Worm (Caenorhabditis elegans) whole organism, L4 larva: ENCODE results near the gene usp-46.

Source experiments
- F44E2.7 ChIP-seq: fragments of 200-800 bp; sonication (Bioruptor generic); IDR thresholded peaks from 2 replicates; pipeline ENCODE4 v2.1.2; 2022; ENCODE audit warnings: missing genetic modification characterization, missing compliant biosample characterization
- F49E8.2 ChIP-seq: sonication (generic microtip); optimal IDR thresholded peaks from 2 replicates; lab custom pipeline; 2016; ENCODE audit warnings: missing compliant biosample characterization, mild to moderate bottlenecking, missing genetic modification characterization, borderline replicate concordance
- T20F7.1 ChIP-seq: fragments of 200-800 bp; sonication (Bioruptor generic); optimal IDR thresholded peaks from 2 replicates; lab custom pipeline; 2018; ENCODE audit warnings: mild to moderate bottlenecking, missing genetic modification characterization, missing compliant biosample characterization
- T26A8.4 ChIP-seq: fragments of 200-800 bp; sonication (Bioruptor generic); IDR thresholded peaks from 2 replicates; pipeline ENCODE4 v1.3.6; 2022; ENCODE audit warnings: missing genetic modification characterization, missing compliant biosample characterization
- Y5F2A.4 ChIP-seq: fragments of 200-800 bp; sonication (Bioruptor generic); optimal IDR thresholded peaks from 2 replicates; lab custom pipeline; 2018; ENCODE audit warnings: mild to moderate bottlenecking, missing genetic modification characterization, missing compliant biosample characterization
- Y75B8A.6 ChIP-seq: fragments of 200-800 bp; sonication (Bioruptor generic); IDR thresholded peaks from 2 replicates; pipeline ENCODE4 v1.3.6; 2022; ENCODE audit warnings: missing genetic modification reagents, missing genetic modification characterization, missing compliant biosample characterization
- ZK337.2 ChIP-seq: fragments of 200-800 bp; sonication (Bioruptor generic); IDR thresholded peaks from 2 replicates; pipeline ENCODE4 v1.3.6; 2022; ENCODE audit warnings: missing genetic modification reagents, missing genetic modification characterization, missing compliant biosample characterization
- aha-1 ChIP-seq: fragments of 150-350 bp; peaks from one replicate; lab custom pipeline; 2014; ENCODE audit warnings: missing biosample characterization, missing genetic modification characterization
- aly-2 ChIP-seq: sonication (generic microtip); optimal IDR thresholded peaks from 2 replicates; lab custom pipeline; 2018; ENCODE audit warnings: missing biosample characterization, missing genetic modification characterization
- ceh-28 ChIP-seq: fragments of 150-350 bp; optimal IDR thresholded peaks from 2 replicates; lab custom pipeline; 2014; ENCODE audit warnings: missing biosample characterization, missing genetic modification reagents, missing genetic modification characterization
- ceh-32 ChIP-seq: sonication (generic microtip); optimal IDR thresholded peaks from 2 replicates; lab custom pipeline; 2016; ENCODE audit warnings: mild to moderate bottlenecking, missing genetic modification characterization, missing compliant biosample characterization; ENCODE audit not compliant: poor library complexity
- ces-1 ChIP-seq: fragments of 150-350 bp; sonication (generic microtip); optimal IDR thresholded peaks from 4 replicates; lab custom pipeline; 2014; ENCODE audit warnings: missing biosample characterization, missing genetic modification reagents, missing genetic modification characterization
- daf-12 ChIP-seq: fragments of 150-350 bp; optimal IDR thresholded peaks from 2 replicates; lab custom pipeline; 2014; ENCODE audit warnings: missing biosample characterization, missing genetic modification reagents, missing genetic modification characterization
- daf-16 ChIP-seq, 3 experiments: sonication (generic microtip); optimal IDR thresholded peaks; 2 replicates each; lab custom pipeline; 2016 to 2017; ENCODE audit warnings: missing genetic modification characterization in 3 of 3, missing genetic modification reagents in 3 of 3, mild to moderate bottlenecking in 2 of 3, missing compliant biosample characterization in 2 of 3, missing biosample characterization in 1 of 3, moderate library complexity in 1 of 3
- dmd-6 ChIP-seq: fragments of 200-800 bp; sonication (Bioruptor generic); IDR thresholded peaks from 2 replicates; pipeline ENCODE4 v1.3.6; 2022; ENCODE audit warnings: missing genetic modification reagents, missing genetic modification characterization, missing compliant biosample characterization
- dmd-9 ChIP-seq: fragments of 200-800 bp; sonication (Bioruptor generic); IDR thresholded peaks from 2 replicates; pipeline ENCODE4 v1.3.6; 2022; ENCODE audit warnings: missing genetic modification reagents, missing genetic modification characterization, missing compliant biosample characterization
- duxl-1 ChIP-seq: sonication (generic microtip); optimal IDR thresholded peaks from 2 replicates; lab custom pipeline; 2016; ENCODE audit warnings: mild to moderate bottlenecking, missing genetic modification characterization, moderate library complexity, missing compliant biosample characterization; ENCODE audit not compliant: poor library complexity
- fkh-10 ChIP-seq: fragments of 150-350 bp; optimal IDR thresholded peaks from 2 replicates; lab custom pipeline; 2014; ENCODE audit warnings: missing biosample characterization, missing genetic modification reagents, missing genetic modification characterization
- fos-1 ChIP-seq: fragments of 150-350 bp; optimal IDR thresholded peaks from 2 replicates; lab custom pipeline; 2014; ENCODE audit warnings: missing biosample characterization, missing genetic modification characterization
- gei-8 ChIP-seq: fragments of 200-800 bp; sonication (Bioruptor generic); optimal IDR thresholded peaks from 2 replicates; lab custom pipeline; 2018; ENCODE audit warnings: mild to moderate bottlenecking, missing genetic modification characterization, missing compliant biosample characterization
- hif-1 ChIP-seq, 2 experiments: sonication (generic microtip); optimal IDR thresholded peaks; 2 replicates each; lab custom pipeline; 2016 to 2017; ENCODE audit warnings: missing compliant biosample characterization in 2 of 2, missing genetic modification characterization in 2 of 2, missing genetic modification reagents in 2 of 2, missing genotype in 2 of 2, mild to moderate bottlenecking in 1 of 2
- hlh-11 ChIP-seq: fragments of 200-800 bp; sonication (Bioruptor generic); optimal IDR thresholded peaks from 2 replicates; lab custom pipeline; 2018; ENCODE audit warnings: mild to moderate bottlenecking, missing genetic modification characterization, missing compliant biosample characterization
- lim-7 ChIP-seq: fragments of 200-800 bp; sonication (Bioruptor generic); IDR thresholded peaks from 2 replicates; pipeline ENCODE4 v1.3.6; 2022; ENCODE audit warnings: missing genetic modification characterization, missing compliant biosample characterization
- lin-13 ChIP-seq: fragments of 150-350 bp; optimal IDR thresholded peaks from 2 replicates; lab custom pipeline; 2014; ENCODE audit warnings: missing biosample characterization, missing genetic modification reagents, missing genetic modification characterization
- lin-15B ChIP-seq: fragments of 150-350 bp; sonication (generic microtip); optimal IDR thresholded peaks from 3 replicates; lab custom pipeline; 2014; ENCODE audit warnings: missing biosample characterization, missing genetic modification characterization
- lin-38 ChIP-seq: fragments of 200-800 bp; sonication (Bioruptor generic); IDR thresholded peaks from 2 replicates; pipeline ENCODE4 v1.3.6; 2022; ENCODE audit warnings: missing genetic modification reagents, missing genetic modification characterization, missing compliant biosample characterization
- lsy-2 ChIP-seq, 2 experiments: fragments of 150-350 bp in 1 of 2; sonication (generic microtip) in 1 of 2; optimal IDR thresholded peaks; 2 replicates each; lab custom pipeline; 2014 to 2017; ENCODE audit warnings: missing biosample characterization in 2 of 2, missing genetic modification characterization in 2 of 2
- mdt-29 ChIP-seq: fragments of 200-800 bp; sonication (Bioruptor generic); IDR thresholded peaks from 2 replicates; pipeline ENCODE4 v1.3.6; 2022; ENCODE audit warnings: missing genetic modification reagents, missing genetic modification characterization, missing compliant biosample characterization
- mes-2 ChIP-seq: sonication (generic microtip); optimal IDR thresholded peaks from 2 replicates; lab custom pipeline; 2016; ENCODE audit warnings: missing genotype, mild to moderate bottlenecking, missing genetic modification characterization, missing compliant biosample characterization; ENCODE audit not compliant: poor library complexity, severe bottlenecking
- nhr-10 ChIP-seq: fragments of 150-350 bp; optimal IDR thresholded peaks from 2 replicates; lab custom pipeline; 2014; ENCODE audit warnings: missing biosample characterization, missing genetic modification characterization
- nhr-111 ChIP-seq: fragments of 200-800 bp; sonication (Bioruptor generic); optimal IDR thresholded peaks from 2 replicates; lab custom pipeline; 2018; ENCODE audit warnings: mild to moderate bottlenecking, missing genetic modification characterization, missing compliant biosample characterization
- nhr-41 ChIP-seq: fragments of 200-800 bp; sonication (Bioruptor generic); IDR thresholded peaks from 2 replicates; pipeline ENCODE4 v1.3.6; 2022; ENCODE audit warnings: missing genetic modification reagents, missing genetic modification characterization, missing compliant biosample characterization
- pha-4 ChIP-seq, 2 experiments: fragments of 150-350 bp in 1 of 2; fragments of 200-800 bp in 1 of 2; sonication (Bioruptor generic) in 1 of 2; IDR thresholded peaks in 1 of 2; optimal IDR thresholded peaks in 1 of 2; 2 replicates each; pipeline versions ENCODE4 v1.3.6 to Lab custom; 2014 to 2022; ENCODE audit warnings: missing genetic modification characterization in 2 of 2, missing genetic modification reagents in 2 of 2, missing biosample characterization in 1 of 2, missing compliant biosample characterization in 1 of 2
- rbr-2 ChIP-seq: sonication (generic microtip); optimal IDR thresholded peaks from 2 replicates; lab custom pipeline; 2016; ENCODE audit warnings: missing genotype, missing genetic modification characterization, missing compliant biosample characterization
- saeg-2 ChIP-seq: fragments of 200-800 bp; sonication (Bioruptor generic); IDR thresholded peaks from 2 replicates; pipeline ENCODE4 v1.3.6; 2022; ENCODE audit warnings: missing genetic modification reagents, missing genetic modification characterization, missing compliant biosample characterization
- sdz-12 ChIP-seq: fragments of 200-800 bp; sonication (Bioruptor generic); optimal IDR thresholded peaks from 2 replicates; lab custom pipeline; 2018; ENCODE audit warnings: mild to moderate bottlenecking, missing genetic modification characterization, missing compliant biosample characterization
- set-16 ChIP-seq: fragments of 200-800 bp; sonication (Bioruptor generic); IDR thresholded peaks from 2 replicates; pipeline ENCODE4 v1.3.6; 2022; ENCODE audit warnings: missing genetic modification reagents, missing genetic modification characterization, missing compliant biosample characterization
- skn-1 ChIP-seq: fragments of 150-350 bp; optimal IDR thresholded peaks from 2 replicates; lab custom pipeline; 2014; ENCODE audit warnings: missing biosample characterization, missing genetic modification characterization
- snpc-1.2 ChIP-seq: fragments of 200-800 bp; sonication (Bioruptor generic); IDR thresholded peaks from 2 replicates; pipeline ENCODE4 v1.3.6; 2022; ENCODE audit warnings: missing genetic modification reagents, missing genetic modification characterization, missing compliant biosample characterization
- tra-1 ChIP-seq: fragments of 200-800 bp; sonication (Bioruptor generic); IDR thresholded peaks from 2 replicates; pipeline ENCODE4 v1.3.6; 2022; ENCODE audit warnings: missing genetic modification reagents, missing genetic modification characterization, missing compliant biosample characterization
- unc-130 ChIP-seq: sonication (generic microtip); optimal IDR thresholded peaks from 2 replicates; lab custom pipeline; 2016; ENCODE audit warnings: missing genetic modification reagents, missing genetic modification characterization, missing compliant biosample characterization
- unc-39 ChIP-seq: sonication (generic microtip); optimal IDR thresholded peaks from 2 replicates; lab custom pipeline; 2017; ENCODE audit warnings: missing biosample characterization, missing genetic modification characterization
- unc-62 ChIP-seq, 3 experiments: fragments of 150-350 bp in 1 of 3; sonication (generic microtip); optimal IDR thresholded peaks in 2 of 3; peaks in 1 of 3; 1 replicate in 1 of 3; 2 replicates in 2 of 3; lab custom pipeline; 2014 to 2017; ENCODE audit warnings: missing biosample characterization in 3 of 3, missing genetic modification characterization in 3 of 3, missing genetic modification reagents in 3 of 3, missing genotype in 1 of 3
- zfp-3 ChIP-seq: fragments of 200-800 bp; sonication (Bioruptor generic); conservative IDR thresholded peaks from 2 replicates; pipeline ENCODE4 v1.3.6; 2022; ENCODE audit warnings: missing genetic modification reagents, missing genetic modification characterization, missing compliant biosample characterization
- zip-11 ChIP-seq: fragments of 200-800 bp; sonication (Bioruptor generic); IDR thresholded peaks from 2 replicates; pipeline ENCODE4 v1.3.6; 2022; ENCODE audit warnings: missing genetic modification characterization, missing compliant biosample characterization
- zip-2 ChIP-seq: fragments of 150-350 bp; optimal IDR thresholded peaks from 2 replicates; lab custom pipeline; 2014; ENCODE audit warnings: missing biosample characterization, missing genetic modification characterization
- ztf-11 ChIP-seq: fragments of 150-350 bp; optimal IDR thresholded peaks from 2 replicates; lab custom pipeline; 2014; ENCODE audit warnings: missing biosample characterization, missing genetic modification characterization
- ztf-7 ChIP-seq: fragments of 150-350 bp; optimal IDR thresholded peaks from 2 replicates; lab custom pipeline; 2014; ENCODE audit warnings: missing biosample characterization, missing genetic modification characterization

The usp-46 gene

ce11 chrIII:9748694-9749093 is 27.7 kb upstream of the usp-46 start, which contains the start of gene T05G5.4 (continued):
- TF ChIP-seq ztf-11 (tag; lab: Kevin White, UChicago) (no peak), zfp-3 (GFP tag; lab: Robert Waterston, UW) (no peak), unc-130 (GFP tag; lab: Kevin White, UChicago) (peak; percentile 36), T20F7.1 (no peak)
- TF ChIP-seq, all 104 proteins: peak for 6

- no peak for TF ChIP-seq unc-130 (GFP tag; lab: Kevin White, UChicago)
- TF ChIP-seq dmd-9 (GFP tag; lab: Robert Waterston, UW), result 0 out of 2 replicates have a peak, but pooled peaks have one; percentile 6
- TF ChIP-seq fkh-10 (GFP tag; lab: Kevin White, UChicago), result no peak
- TF ChIP-seq lsy-2 (tag; optimal IDR thresholded peaks at IDR 0.05; lab: Kevin White, UChicago), result peak in 1 of 2 experiments; percentile 18
- TF ChIP-seq T20F7.1, result no peak
- peak; percentile 44 for TF ChIP-seq lin-38
- TF ChIP-seq saeg-2 (GFP tag; lab: Robert Waterston, UW), result no peak
- peak; percentile 8 for TF ChIP-seq hlh-11 (tag; lab: Kevin White, UChicago)
- TF ChIP-seq ceh-28 (tag; lab: Kevin White, UChicago), result no peak
- no peak for TF ChIP-seq aha-1 (tag; lab: Kevin White, UChicago)
- no peak for TF ChIP-seq Y75B8A.6
- TF ChIP-seq hif-1 (tag; optimal IDR thresholded peaks at IDR 0.05; lab: Kevin White, UChicago), result no peak
- TF ChIP-seq mes-2, result peak; percentile 41
- TF ChIP-seq lin-13, result no peak
- TF ChIP-seq T26A8.4 (GFP tag; lab: Robert Waterston, UW), result peak; percentile 70
- TF ChIP-seq ZK337.2 (GFP tag; lab: Robert Waterston, UW), result no peak
- TF ChIP-seq daf-16 (GFP tag; optimal IDR thresholded peaks at IDR 0.05; lab: Kevin White, UChicago), result no peak
- TF ChIP-seq daf-16 (tag; optimal IDR thresholded peaks at IDR 0.05; lab: Kevin White, UChicago), result peak; percentile 76
- no peak for TF ChIP-seq nhr-10 (tag; lab: Kevin White, UChicago)
- TF ChIP-seq F44E2.7, result no peak
- no peak for TF ChIP-seq snpc-1.2
- no peak for TF ChIP-seq pha-4 (GFP tag; IDR thresholded peaks at IDR 0.05; lab: Robert Waterston, UW)
- no peak for TF ChIP-seq pha-4 (tag; optimal IDR thresholded peaks at IDR 0.05; lab: Kevin White, UChicago)
- peak; percentile 12 for TF ChIP-seq duxl-1 (tag; lab: Kevin White, UChicago)
- TF ChIP-seq nhr-41 (GFP tag; lab: Robert Waterston, UW), result no peak
- TF ChIP-seq skn-1 (tag; lab: Kevin White, UChicago), result no peak
- TF ChIP-seq ceh-32 (tag; lab: Kevin White, UChicago), result no peak
- TF ChIP-seq daf-12 (tag; lab: Kevin White, UChicago), result no peak
- no peak for TF ChIP-seq tra-1 (GFP tag; lab: Robert Waterston, UW)
- TF ChIP-seq Y5F2A.4, result no peak
- peak in 1 of 2 experiments; percentile 26 for TF ChIP-seq unc-62 (GFP tag; optimal IDR thresholded peaks at IDR 0.05 in 1 of 2; lab: Kevin White, UChicago)
- no peak for TF ChIP-seq unc-62 (tag; optimal IDR thresholded peaks at IDR 0.05; lab: Kevin White, UChicago)
- TF ChIP-seq set-16 (GFP tag; lab: Robert Waterston, UW), result no peak
- TF ChIP-seq mdt-29 (GFP tag; lab: Robert Waterston, UW), result no peak
- TF ChIP-seq zip-11 (GFP tag; lab: Robert Waterston, UW), result no peak
- TF ChIP-seq ztf-7, result no peak
- no peak for TF ChIP-seq fos-1 (tag; lab: Kevin White, UChicago)
- no peak for TF ChIP-seq ces-1 (GFP tag; lab: Kevin White, UChicago)
- no peak for TF ChIP-seq unc-39 (tag; lab: Kevin White, UChicago)
- TF ChIP-seq aly-2, result no peak
- no peak for TF ChIP-seq dmd-6 (GFP tag; lab: Robert Waterston, UW)
- no peak for TF ChIP-seq sdz-12 (GFP tag; lab: Kevin White, UChicago)
- TF ChIP-seq lim-7 (GFP tag; lab: Robert Waterston, UW), result no peak
- no peak for TF ChIP-seq rbr-2 (tag; lab: Kevin White, UChicago)
- TF ChIP-seq F49E8.2 (tag; lab: Kevin White, UChicago), result no peak
- TF ChIP-seq gei-8 (GFP tag; lab: Kevin White, UChicago), result no peak
- no peak for TF ChIP-seq lin-15B (tag; lab: Kevin White, UChicago)
- TF ChIP-seq nhr-111 (GFP tag; lab: Kevin White, UChicago), result no peak
- no peak for TF ChIP-seq zip-2 (tag; lab: Kevin White, UChicago)
Measured at ce11 chrIII:9751074-9751473, 25.3 kb upstream of the usp-46 start, which contains the start of gene T05G5.5. T05G5.5 (minus strand) TSS chrIII:9751432.
